Fruit fly (Drosophila melanogaster): ENCODE data around the gene Qsox3.

Gene Qsox3

dm6 chr3R:21916987-21917386 lies 5.4 kb downstream of the Qsox3 start:
- TF ChIP-seq Eip93F (GFP tag; optimal IDR thresholded peaks at IDR 0.05) (no peak), dsx (GFP tag; optimal IDR thresholded peaks at IDR 0.05; ENCODE audit: poor library complexity, severe bottlenecking) (peak; percentile 66), ss (GFP tag; optimal IDR thresholded peaks at IDR 0.05) (peak in 1 of 2 experiments; percentile 54)

DNA sequence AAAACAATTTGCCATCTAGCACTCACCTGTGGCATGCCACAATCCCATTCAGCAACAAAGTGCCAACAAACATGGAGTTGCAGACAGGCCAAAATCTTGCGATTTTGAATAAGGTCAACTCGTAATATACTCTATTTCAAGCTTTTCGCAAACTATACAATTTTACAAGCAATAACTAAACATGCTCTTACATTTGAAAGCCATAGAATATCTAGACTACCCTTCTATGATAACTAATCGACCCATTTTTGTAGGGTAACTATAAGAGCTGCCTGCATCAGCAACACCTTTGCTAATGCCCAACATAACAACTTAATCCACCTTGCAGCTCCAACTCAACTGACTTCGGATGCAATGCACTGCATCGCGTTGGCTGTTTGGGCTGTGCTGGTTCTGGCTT lies 8.9 kb downstream of the Qsox3 start:
- TF ChIP-seq CG9139 (GFP tag; optimal IDR thresholded peaks at IDR 0.05) (no peak), cyc (GFP tag; optimal IDR thresholded peaks at IDR 0.05) (no peak), CG32006 (GFP tag; optimal IDR thresholded peaks at IDR 0.05) (peak; percentile 27), eg (GFP tag; IDR thresholded peaks at IDR 0.05) (0 out of 3 replicates have a peak, but pooled peaks have one; percentile 32), Eip78C (GFP tag) (peak; percentile 46), salr (GFP tag; optimal IDR thresholded peaks at IDR 0.05) (no peak), CG6163 (GFP tag; IDR thresholded peaks at IDR 0.05) (peak; percentile 49; the same call in 1 of the 3 replicates), CG8119 (GFP tag; IDR thresholded peaks at IDR 0.05) (0 out of 3 replicates have a peak, but pooled peaks have one; percentile 19), CG3919 (GFP tag; optimal IDR thresholded peaks at IDR 0.05) (peak; percentile 44), Ets21C (GFP tag; optimal IDR thresholded peaks at IDR 0.05) (no peak), dac (GFP tag; optimal IDR thresholded peaks at IDR 0.05) (no peak), CG10631 (GFP tag; optimal IDR thresholded peaks at IDR 0.05) (peak; percentile 51)

dm6 chr3R:21921363-21922208 lies 10.0 kb downstream of the Qsox3 start:
- TF ChIP-seq CG8119 (GFP tag; IDR thresholded peaks at IDR 0.05) (peak; percentile 23; the same call in 1 of the 3 replicates), Gug (GFP tag; IDR thresholded peaks at IDR 0.05) (no peak), CG11902 (GFP tag; optimal IDR thresholded peaks at IDR 0.05) (peak; percentile 38), esn (GFP tag; optimal IDR thresholded peaks at IDR 0.05) (peak; percentile 86), Sox102F (GFP tag; optimal IDR thresholded peaks at IDR 0.05) (peak; percentile 67), topi (GFP tag; optimal IDR thresholded peaks at IDR 0.05) (peak; percentile 80), net (GFP tag; optimal IDR thresholded peaks at IDR 0.05) (peak; percentile 42), OdsH (GFP tag; optimal IDR thresholded peaks at IDR 0.05) (peak; percentile 60), Smox (GFP tag; optimal IDR thresholded peaks at IDR 0.05) (peak; percentile 58), vri (GFP tag; optimal IDR thresholded peaks at IDR 0.05) (peak; percentile 62), salr (GFP tag; optimal IDR thresholded peaks at IDR 0.05) (peak in 1 of 2 experiments; percentile 62), dac (GFP tag; optimal IDR thresholded peaks at IDR 0.05) (no peak), eg (GFP tag; IDR thresholded peaks at IDR 0.05) (no peak), Sox15 (GFP tag; optimal IDR thresholded peaks at IDR 0.05) (peak; percentile 57), Met (GFP tag; optimal IDR thresholded peaks at IDR 0.05) (peak; percentile 78), achi (GFP tag; optimal IDR thresholded peaks at IDR 0.05) (peak; percentile 76), CG6808 (GFP tag; optimal IDR thresholded peaks at IDR 0.05) (peak; percentile 86), CG6276 (GFP tag; optimal IDR thresholded peaks at IDR 0.05) (peak; percentile 15), CG11762 (GFP tag; optimal IDR thresholded peaks at IDR 0.05; ENCODE audit: insufficient read depth) (peak; percentile 66), CG8319 (GFP tag; optimal IDR thresholded peaks at IDR 0.05) (peak; percentile 46), CG10669 (GFP tag; optimal IDR thresholded peaks at IDR 0.05) (peak; percentile 71), CG1621 (tag; optimal IDR thresholded peaks at IDR 0.05) (peak; percentile 32), CG10631 (GFP tag; optimal IDR thresholded peaks at IDR 0.05) (peak; percentile 84), CG11294 (GFP tag; IDR thresholded peaks at IDR 0.05) (no peak), Eip75B (GFP tag; optimal IDR thresholded peaks at IDR 0.05) (peak; percentile 74), lz (GFP tag; optimal IDR thresholded peaks at IDR 0.05) (peak; percentile 83), Hr38 (GFP tag; optimal IDR thresholded peaks at IDR 0.05) (no peak), Hr4 (GFP tag; optimal IDR thresholded peaks at IDR 0.05) (peak; percentile 54), Hr39 (GFP tag; optimal IDR thresholded peaks at IDR 0.05) (peak; percentile 52), acj6 (GFP tag; optimal IDR thresholded peaks at IDR 0.05) (peak; percentile 74), CG16779 (tag; optimal IDR thresholded peaks at IDR 0.05) (peak; percentile 19), CG15336 (GFP tag; IDR thresholded peaks at IDR 0.05) (peak; percentile 38; the same call in 1 of the 2 replicates), Lpt (GFP tag; optimal IDR thresholded peaks at IDR 0.05) (no peak), CG3919 (GFP tag; optimal IDR thresholded peaks at IDR 0.05) (peak; percentile 65), CG6163 (GFP tag; IDR thresholded peaks at IDR 0.05) (0 out of 3 replicates have a peak, but pooled peaks have one; percentile 53), CG6854 (GFP tag; optimal IDR thresholded peaks at IDR 0.05) (no peak), CG34406 (GFP tag; optimal IDR thresholded peaks at IDR 0.05) (peak; percentile 75), Eip93F (GFP tag; optimal IDR thresholded peaks at IDR 0.05) (no peak)

All from whole organism, prepupa.